Fruit fly (Drosophila melanogaster): Measurements from ENCODE around the gene beat-VII.

beat-VII gene

DNA sequence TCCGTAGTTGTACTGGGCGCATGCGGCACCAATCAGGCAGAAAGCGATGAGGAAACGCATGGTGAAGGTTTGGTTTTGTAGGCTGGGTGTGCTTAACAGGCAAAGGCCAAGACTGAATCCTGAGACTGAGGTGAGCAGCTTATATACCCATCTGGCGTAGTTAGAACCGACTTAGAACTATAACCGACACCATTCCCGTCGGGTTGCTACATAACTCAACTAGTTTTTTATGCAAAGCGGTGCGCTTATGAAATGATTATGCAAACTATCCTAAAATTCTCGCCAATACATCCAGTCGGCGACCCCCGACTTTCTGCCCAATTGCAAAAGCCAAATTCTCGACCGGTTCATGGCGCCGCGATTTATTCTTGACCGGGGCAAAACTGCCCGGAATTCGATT lies 55.1 kb downstream of the beat-VII start, which contains the start of gene TwdlO:
TSS of gene TwdlO (minus strand) at position 101 of the 400 bp plus-strand sequence.
- TF ChIP-seq Hsf (GFP tag; optimal IDR thresholded peaks at IDR 0.05) (no peak), Hr78 (GFP tag; optimal IDR thresholded peaks at IDR 0.05) (no peak), Ets65A (GFP tag) (peak; percentile 77)

dm6 chr3R:26625552-26625951 lies 56.2 kb downstream of the beat-VII start, which contains the start of gene TwdlL:
TwdlL (minus strand) TSS chr3R:26625652.
- TF ChIP-seq sim (GFP tag; IDR thresholded peaks at IDR 0.05) (no peak), slp2 (GFP tag; optimal IDR thresholded peaks at IDR 0.05) (no peak), CG9797 (GFP tag; optimal IDR thresholded peaks at IDR 0.05) (no peak), pum (GFP tag; optimal IDR thresholded peaks at IDR 0.05) (no peak), ase (GFP tag; IDR thresholded peaks at IDR 0.05) (no peak), Ets65A (GFP tag) (peak; percentile 22)

DNA sequence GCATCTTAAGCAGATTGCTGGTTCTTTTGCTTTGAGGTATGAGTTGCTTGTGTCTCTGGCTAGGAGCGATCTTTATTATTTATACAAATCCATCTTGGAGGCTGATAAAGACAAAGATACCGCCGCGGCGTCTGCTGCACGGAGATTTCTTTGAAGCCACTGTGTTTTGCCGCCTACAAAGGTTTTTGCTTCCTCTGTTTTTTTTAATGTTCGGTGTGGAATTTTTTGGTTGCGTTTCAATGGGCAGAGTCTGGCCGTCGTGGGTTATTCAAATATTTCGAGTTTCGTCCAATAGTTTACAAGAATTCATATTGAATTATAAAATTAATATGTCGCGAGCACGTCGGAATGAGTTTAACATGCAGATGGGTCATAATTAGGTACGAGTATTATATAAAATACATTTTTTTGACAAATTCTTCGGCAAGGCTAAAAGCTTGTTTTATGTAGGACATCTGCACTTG lies 58.2 kb downstream of the beat-VII start, which contains the start of gene TwdlB:
TSS of gene TwdlB (minus strand) at position 51 of the 464 bp plus-strand sequence.
- TF ChIP-seq peb (GFP tag; IDR thresholded peaks at IDR 0.05): no peak
- no peak for TF ChIP-seq unpg (GFP tag; optimal IDR thresholded peaks at IDR 0.05)
- TF ChIP-seq caup (GFP tag; optimal IDR thresholded peaks at IDR 0.05; ENCODE audit: severe bottlenecking): no peak
- TF ChIP-seq seq (GFP tag; IDR thresholded peaks at IDR 0.05): no peak
- no peak for TF ChIP-seq CG3281 (GFP tag; optimal IDR thresholded peaks at IDR 0.05)
- no peak for TF ChIP-seq CG3163 (GFP tag; optimal IDR thresholded peaks at IDR 0.05)
- peak; percentile 57; the same call in 1 of the 4 replicates for TF ChIP-seq chinmo (GFP tag; IDR thresholded peaks at IDR 0.05; ENCODE audit: partially characterized antibody)
- TF ChIP-seq sd (tag; optimal IDR thresholded peaks at IDR 0.05): peak; percentile 65
- TF ChIP-seq ewg (GFP tag; optimal IDR thresholded peaks at IDR 0.05): no peak
- TF ChIP-seq run (tag; optimal IDR thresholded peaks at IDR 0.05): no peak
- no peak for TF ChIP-seq CG5245 (GFP tag; optimal IDR thresholded peaks at IDR 0.05)
- no peak for TF ChIP-seq CG12071 (GFP tag; optimal IDR thresholded peaks at IDR 0.05)
- no peak for TF ChIP-seq zen (tag; optimal IDR thresholded peaks at IDR 0.05)
- TF ChIP-seq H2.0 (GFP tag; IDR thresholded peaks at IDR 0.05): 0 out of 2 replicates have a peak, but pooled peaks have one; percentile 25
- TF ChIP-seq Pdp1 (GFP tag; optimal IDR thresholded peaks at IDR 0.05): no peak
- TF ChIP-seq kay (GFP tag; optimal IDR thresholded peaks at IDR 0.05): no peak
- no peak for TF ChIP-seq br (optimal IDR thresholded peaks at IDR 0.05)
- TF ChIP-seq CG6175 (GFP tag; IDR thresholded peaks at IDR 0.05): no peak
- TF ChIP-seq CG7357 (GFP tag; IDR thresholded peaks at IDR 0.05): no peak

DNA sequence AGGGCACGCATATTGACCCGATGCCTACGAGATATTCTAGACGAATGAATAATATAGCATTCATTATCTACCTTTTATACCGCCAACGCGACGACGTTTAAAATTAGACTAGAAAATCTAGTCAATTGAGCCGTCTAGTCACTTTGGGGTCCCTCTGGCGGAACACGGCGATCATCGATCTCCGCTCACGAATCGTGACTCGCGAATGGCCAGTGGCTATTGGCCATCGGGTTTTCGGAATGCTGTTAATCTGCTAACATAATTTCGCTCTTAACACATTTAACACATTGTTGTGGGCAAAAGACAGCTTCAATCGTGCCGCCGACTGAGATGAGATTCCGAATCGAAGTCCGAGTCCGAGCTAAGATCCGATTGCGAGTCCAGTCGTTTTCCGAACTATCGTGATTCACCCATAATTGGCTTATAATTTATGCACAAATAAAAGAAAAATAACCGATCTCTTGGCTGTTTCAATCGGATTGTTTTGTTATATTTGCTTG lies 60.4 kb downstream of the beat-VII start, which contains the start of gene TwdlP:
TSS of gene TwdlP (minus strand) at position 51 of the 500 bp plus-strand sequence.
- peak; percentile 72 for TF ChIP-seq Deaf1 (tag; optimal IDR thresholded peaks at IDR 0.05)
- no peak for TF ChIP-seq CG7786 (GFP tag; optimal IDR thresholded peaks at IDR 0.05)
- TF ChIP-seq CG13894 (tag; optimal IDR thresholded peaks at IDR 0.05): peak; percentile 20
- no peak for TF ChIP-seq zen2 (GFP tag; IDR thresholded peaks at IDR 0.05; ENCODE audit: partially characterized antibody)
- peak; percentile 33; the same call in 1 of the 2 replicates for TF ChIP-seq vvl (GFP tag; IDR thresholded peaks at IDR 0.05)
- TF ChIP-seq CG16813 (GFP tag; IDR thresholded peaks at IDR 0.05; ENCODE audit: partially characterized antibody): no peak
- TF ChIP-seq CG12769 (tag; optimal IDR thresholded peaks at IDR 0.05): peak; percentile 57
- TF ChIP-seq abd-A (tag; optimal IDR thresholded peaks at IDR 0.05): peak; percentile 52
- TF ChIP-seq chinmo (GFP tag; IDR thresholded peaks at IDR 0.05; ENCODE audit: partially characterized antibody): peak; percentile 42; the same call in 1 of the 4 replicates
- peak; percentile 90 for TF ChIP-seq sd (tag; optimal IDR thresholded peaks at IDR 0.05)
- no peak for TF ChIP-seq pan (optimal IDR thresholded peaks at IDR 0.05)
- peak in 1 of 2 experiments; percentile 18 for TF ChIP-seq pan (GFP tag; optimal IDR thresholded peaks at IDR 0.05 in 1 of 2, IDR thresholded peaks at IDR 0.05 in 1 of 2)
